Fruit fly (Drosophila melanogaster) whole organism, pupa: ENCODE measurements around the gene CG11403.

ENCODE experiments used
- CG4496 ChIP-seq: fragments of 200-800 bp; sonication (Bioruptor generic); IDR thresholded peaks from 3 replicates; pipeline ENCODE4 v1.3.6; 2022; ENCODE audit warnings: missing biosample characterization, missing genetic modification characterization
- CG9948 ChIP-seq: fragments of 200-800 bp; sonication (Bioruptor generic); optimal IDR thresholded peaks from 2 replicates; lab custom pipeline; 2018; ENCODE audit warnings: missing biosample characterization, mild to moderate bottlenecking, missing genetic modification characterization, moderate library complexity
- D1 ChIP-seq: fragments of 200-800 bp; sonication (Bioruptor generic); optimal IDR thresholded peaks from 2 replicates; lab custom pipeline; 2018; ENCODE audit warnings: missing biosample characterization, mild to moderate bottlenecking, missing genetic modification characterization, moderate library complexity
- EcR ChIP-seq: fragments of 200-800 bp; sonication (Bioruptor generic); optimal IDR thresholded peaks from 3 replicates; lab custom pipeline; 2019; ENCODE audit warnings: missing biosample characterization, missing genetic modification characterization, mild to moderate bottlenecking, moderate library complexity, missing genetic modification reagents

- TF ChIP-seq EcR (GFP tag; lab: Kevin White, UChicago) (no peak), CG4496 (no peak), D1 (tag; lab: Kevin White, UChicago) (no peak), CG9948 (tag; lab: Kevin White, UChicago) (no peak)
These were observed 48.7 kb downstream of the CG11403 start, which contains the start of gene CG11380 for dm6 chrX:1191008-1191407.
